Fruit fly (Drosophila melanogaster) whole organism, prepupa: ENCODE data around the gene CG15155.

Experiments used
- Blimp-1 ChIP-seq: fragments of 200-800 bp; sonication (Bioruptor generic); optimal IDR thresholded peaks from 3 replicates; lab custom pipeline; 2017; ENCODE audit warnings: missing biosample characterization, missing genetic modification characterization, mild to moderate bottlenecking, moderate library complexity, missing genetic modification reagents
- CG10631 ChIP-seq: fragments of 200-800 bp; sonication (Bioruptor generic); optimal IDR thresholded peaks from 2 replicates; lab custom pipeline; 2016; ENCODE audit warnings: missing biosample characterization, missing genetic modification characterization
- CG10669 ChIP-seq: fragments of 200-800 bp; sonication (Bioruptor generic); optimal IDR thresholded peaks from 3 replicates; lab custom pipeline; 2018; ENCODE audit warnings: missing biosample characterization, mild to moderate bottlenecking, missing genetic modification characterization, moderate library complexity
- CG11294 ChIP-seq: fragments of 200-800 bp; sonication (Bioruptor generic); IDR thresholded peaks from 2 replicates; pipeline ENCODE4 v1.3.6; 2022; ENCODE audit warnings: missing biosample characterization, missing genetic modification characterization
- CG11902 ChIP-seq: fragments of 200-800 bp; sonication (Bioruptor generic); optimal IDR thresholded peaks from 3 replicates; lab custom pipeline; 2016; ENCODE audit warnings: missing biosample characterization, missing genetic modification characterization
- CG15336 ChIP-seq: fragments of 200-800 bp; sonication (Bioruptor generic); IDR thresholded peaks from 2 replicates; pipeline ENCODE4 v1.3.6; 2022; ENCODE audit warnings: missing biosample characterization, missing genetic modification characterization
- CG1621 ChIP-seq: fragments of 200-800 bp; sonication (Bioruptor generic); optimal IDR thresholded peaks from 3 replicates; lab custom pipeline; 2018; ENCODE audit warnings: missing biosample characterization, mild to moderate bottlenecking, missing genetic modification characterization
- CG16779 ChIP-seq: fragments of 200-800 bp; sonication (Bioruptor generic); optimal IDR thresholded peaks from 3 replicates; lab custom pipeline; 2017; ENCODE audit warnings: missing biosample characterization, mild to moderate bottlenecking, missing genetic modification characterization
- CG31627 ChIP-seq: fragments of 200-800 bp; sonication (Bioruptor generic); optimal IDR thresholded peaks from 3 replicates; lab custom pipeline; 2016; ENCODE audit warnings: missing biosample characterization, missing genetic modification characterization
- CG32006 ChIP-seq: fragments of 200-800 bp; sonication (Bioruptor generic); optimal IDR thresholded peaks from 3 replicates; lab custom pipeline; 2017; ENCODE audit warnings: missing biosample characterization, mild to moderate bottlenecking, missing genetic modification characterization
- CG34406 ChIP-seq: fragments of 200-800 bp; sonication (Bioruptor generic); optimal IDR thresholded peaks from 3 replicates; lab custom pipeline; 2016; ENCODE audit warnings: missing biosample characterization, missing genetic modification characterization
- CG4318 ChIP-seq: fragments of 200-800 bp; sonication (Bioruptor generic); optimal IDR thresholded peaks from 3 replicates; lab custom pipeline; 2017; ENCODE audit warnings: missing biosample characterization, mild to moderate bottlenecking, missing genetic modification characterization
- CG6163 ChIP-seq: fragments of 200-800 bp; sonication (Bioruptor generic); IDR thresholded peaks from 3 replicates; pipeline ENCODE4 v1.3.6; 2022; ENCODE audit warnings: missing biosample characterization, missing genetic modification characterization
- CG6276 ChIP-seq: fragments of 200-800 bp; sonication (Bioruptor generic); optimal IDR thresholded peaks from 2 replicates; lab custom pipeline; 2017; ENCODE audit warnings: missing biosample characterization, mild to moderate bottlenecking, missing genetic modification characterization
- CG6808 ChIP-seq: fragments of 200-800 bp; sonication (Bioruptor generic); optimal IDR thresholded peaks from 3 replicates; lab custom pipeline; 2017; ENCODE audit warnings: missing biosample characterization, missing genetic modification characterization, mild to moderate bottlenecking, moderate library complexity, missing genetic modification reagents
- CG8119 ChIP-seq: fragments of 200-800 bp; sonication (Bioruptor generic); IDR thresholded peaks from 3 replicates; pipeline ENCODE4 v1.3.6; 2022; ENCODE audit warnings: missing biosample characterization, missing genetic modification characterization
- CG9139 ChIP-seq: fragments of 200-800 bp; sonication (Bioruptor generic); optimal IDR thresholded peaks from 3 replicates; lab custom pipeline; 2017; ENCODE audit warnings: missing biosample characterization, mild to moderate bottlenecking, missing genetic modification characterization
- Eip78C ChIP-seq: fragments of 200-800 bp; sonication (Bioruptor generic); peaks from one replicate; lab custom pipeline; 2016; ENCODE audit warnings: missing biosample characterization, missing genetic modification characterization
- Eip93F ChIP-seq: fragments of 200-800 bp; sonication (Bioruptor generic); optimal IDR thresholded peaks from 2 replicates; lab custom pipeline; 2016; ENCODE audit warnings: missing biosample characterization, mild to moderate bottlenecking, missing genetic modification characterization
- Ets21C ChIP-seq: fragments of 200-800 bp; sonication (Bioruptor generic); optimal IDR thresholded peaks from 3 replicates; lab custom pipeline; 2016; ENCODE audit warnings: missing biosample characterization, missing genetic modification characterization
- Ets96B ChIP-seq: fragments of 200-800 bp; optimal IDR thresholded peaks from 2 replicates; lab custom pipeline; 2019; ENCODE audit warnings: missing biosample characterization, mild to moderate bottlenecking, missing genetic modification characterization, moderate library complexity
- Gug ChIP-seq: fragments of 200-800 bp; sonication (Bioruptor generic); IDR thresholded peaks from 2 replicates; pipeline ENCODE4 v1.3.6; 2022; ENCODE audit warnings: missing biosample characterization, missing genetic modification characterization
- Hr38 ChIP-seq: sonication (Bioruptor generic); optimal IDR thresholded peaks from 2 replicates; lab custom pipeline; 2016; ENCODE audit warnings: missing biosample characterization, missing genetic modification characterization
- Hr4 ChIP-seq: fragments of 200-800 bp; sonication (Bioruptor generic); optimal IDR thresholded peaks from 3 replicates; lab custom pipeline; 2016; ENCODE audit warnings: missing biosample characterization, missing genetic modification characterization
- Lpt ChIP-seq: fragments of 200-800 bp; sonication (Bioruptor generic); optimal IDR thresholded peaks from 3 replicates; lab custom pipeline; 2016; ENCODE audit warnings: missing biosample characterization, missing genetic modification characterization
- Met ChIP-seq: fragments of 200-800 bp; sonication (Bioruptor generic); optimal IDR thresholded peaks from 3 replicates; lab custom pipeline; 2016; ENCODE audit warnings: missing biosample characterization, missing genetic modification characterization
- OdsH ChIP-seq: fragments of 200-800 bp; sonication (Bioruptor generic); optimal IDR thresholded peaks from 3 replicates; lab custom pipeline; 2016; ENCODE audit warnings: missing biosample characterization, missing genetic modification characterization
- Sox102F ChIP-seq: fragments of 200-800 bp; sonication (Bioruptor generic); optimal IDR thresholded peaks from 2 replicates; lab custom pipeline; 2016; ENCODE audit warnings: missing biosample characterization, mild to moderate bottlenecking, missing genetic modification characterization
- achi ChIP-seq: fragments of 200-800 bp; sonication (Bioruptor generic); optimal IDR thresholded peaks from 3 replicates; lab custom pipeline; 2016; ENCODE audit warnings: missing biosample characterization, missing genetic modification characterization
- acj6 ChIP-seq: fragments of 200-800 bp; sonication (Bioruptor generic); optimal IDR thresholded peaks from 3 replicates; lab custom pipeline; 2016; ENCODE audit warnings: missing biosample characterization, missing genetic modification characterization
- dsx ChIP-seq: fragments of 200-800 bp; optimal IDR thresholded peaks from 3 replicates; lab custom pipeline; 2019; ENCODE audit warnings: missing biosample characterization, mild to moderate bottlenecking, missing genetic modification characterization, moderate library complexity; ENCODE audit not compliant: poor library complexity, severe bottlenecking
- eg ChIP-seq: fragments of 200-800 bp; sonication (Bioruptor generic); IDR thresholded peaks from 3 replicates; pipeline ENCODE4 v1.3.6; 2022; ENCODE audit warnings: missing biosample characterization, missing genetic modification characterization
- esn ChIP-seq: fragments of 200-800 bp; sonication (Bioruptor generic); optimal IDR thresholded peaks from 2 replicates; lab custom pipeline; 2016; ENCODE audit warnings: missing biosample characterization, mild to moderate bottlenecking, missing genetic modification characterization, moderate library complexity
- fd59A ChIP-seq: fragments of 200-800 bp; sonication (Bioruptor generic); optimal IDR thresholded peaks from 2 replicates; lab custom pipeline; 2017; ENCODE audit warnings: missing biosample characterization, mild to moderate bottlenecking, missing genetic modification characterization, missing genetic modification reagents
- fd85E ChIP-seq: fragments of 200-800 bp; sonication (Bioruptor generic); optimal IDR thresholded peaks from 3 replicates; lab custom pipeline; 2016; ENCODE audit warnings: missing biosample characterization, missing genetic modification characterization
- fkh ChIP-seq: fragments of 200-800 bp; sonication (Bioruptor generic); optimal IDR thresholded peaks from 3 replicates; lab custom pipeline; 2017; ENCODE audit warnings: missing biosample characterization, mild to moderate bottlenecking, missing genetic modification characterization, moderate library complexity
- net ChIP-seq: fragments of 200-800 bp; sonication (Bioruptor generic); optimal IDR thresholded peaks from 3 replicates; lab custom pipeline; 2016; ENCODE audit warnings: missing biosample characterization, missing genetic modification characterization
- pdm3 ChIP-seq: fragments of 200-800 bp; sonication (Bioruptor generic); optimal IDR thresholded peaks from 3 replicates; lab custom pipeline; 2016; ENCODE audit warnings: missing biosample characterization, missing genetic modification characterization
- salr ChIP-seq, 2 experiments: fragments of 200-800 bp; sonication (Bioruptor generic); optimal IDR thresholded peaks; 3 replicates each; lab custom pipeline; 2016 to 2018; ENCODE audit warnings: missing biosample characterization in 2 of 2, missing genetic modification characterization in 2 of 2, mild to moderate bottlenecking in 1 of 2
- spab ChIP-seq: fragments of 200-800 bp; sonication (Bioruptor generic); optimal IDR thresholded peaks from 2 replicates; lab custom pipeline; 2017; ENCODE audit warnings: missing biosample characterization, mild to moderate bottlenecking, missing genetic modification characterization, missing genetic modification reagents
- ss ChIP-seq, 2 experiments: fragments of 200-800 bp; sonication (Bioruptor generic); optimal IDR thresholded peaks; 2 replicates in 1 of 2; 3 replicates in 1 of 2; lab custom pipeline; 2017 to 2018; ENCODE audit warnings: mild to moderate bottlenecking in 2 of 2, missing biosample characterization in 2 of 2, missing genetic modification characterization in 2 of 2, moderate library complexity in 1 of 2
- topi ChIP-seq: fragments of 200-800 bp; sonication (Bioruptor generic); optimal IDR thresholded peaks from 3 replicates; lab custom pipeline; 2016; ENCODE audit warnings: missing biosample characterization, missing genetic modification characterization
- vri ChIP-seq: fragments of 200-800 bp; sonication (Bioruptor generic); optimal IDR thresholded peaks from 3 replicates; lab custom pipeline; 2016; ENCODE audit warnings: missing biosample characterization, mild to moderate bottlenecking, missing genetic modification characterization

Gene CG15155

DNA sequence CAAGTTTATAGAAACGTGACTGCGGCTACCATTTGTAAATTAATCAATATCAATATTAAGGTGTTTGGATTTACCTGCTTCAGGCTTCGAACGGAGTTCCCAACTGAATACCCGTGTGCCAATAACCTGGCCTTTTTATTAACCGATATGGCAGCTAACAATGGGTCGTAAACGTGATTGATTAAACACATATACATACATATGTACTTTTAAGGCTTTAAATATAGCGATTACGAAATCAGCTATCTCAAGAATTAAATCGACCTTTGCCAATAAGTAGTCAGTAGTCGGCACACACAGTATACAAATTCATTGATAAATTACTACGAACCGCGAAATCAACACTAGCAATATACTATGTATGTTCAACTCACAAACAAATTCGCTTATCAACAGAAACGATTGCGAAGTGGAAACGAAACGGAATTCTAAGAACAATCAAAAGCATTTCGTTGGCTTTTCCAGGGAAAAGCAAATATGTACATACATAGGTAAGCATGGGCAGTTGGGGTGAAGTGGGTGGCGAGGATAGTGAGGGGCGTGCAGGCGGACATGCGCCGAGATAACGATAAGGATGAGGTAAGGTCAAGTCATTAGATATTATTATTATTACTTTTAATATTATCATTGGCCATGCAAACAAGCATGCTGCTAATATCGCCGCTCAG, 6.0 kb upstream of the CG15155 start (continued):
- TF ChIP-seq CG32006 (no peak), CG6276 (peak; percentile 4), Eip93F (GFP tag; lab: Kevin White, UChicago) (peak; percentile 45), topi (GFP tag; lab: Kevin White, UChicago) (no peak), CG34406 (GFP tag; lab: Kevin White, UChicago) (no peak), fkh (GFP tag; lab: Kevin White, UChicago) (peak; percentile 97), CG31627 (GFP tag; lab: Kevin White, UChicago) (no peak), CG16779 (tag; lab: Kevin White, UChicago) (peak; percentile 54)
- TF ChIP-seq, all 60 proteins: peak for 14

DNA sequence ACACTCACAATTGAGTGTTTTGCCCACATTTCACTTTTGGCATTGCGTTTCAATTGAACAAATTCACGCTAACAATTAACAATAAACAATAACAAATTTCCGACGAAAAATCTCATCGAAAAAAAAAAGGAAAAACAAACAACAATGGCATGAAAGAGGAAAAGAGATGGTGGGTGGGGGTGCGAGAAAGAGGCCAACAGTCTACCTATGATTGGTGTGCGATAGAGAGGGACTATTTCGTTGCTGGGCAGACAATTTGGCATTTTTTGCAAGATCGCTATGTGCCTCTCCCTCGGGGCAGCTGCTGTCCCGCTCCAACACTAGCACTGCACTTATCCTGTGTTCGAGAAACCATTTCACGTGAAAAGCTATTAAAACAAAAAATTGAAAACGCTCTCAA, 4.7 kb upstream of the CG15155 start:
- TF ChIP-seq esn (GFP tag; lab: Kevin White, UChicago) = no peak
- no peak for TF ChIP-seq CG8119 (GFP tag; lab: Robert Waterston, UW)
- no peak for TF ChIP-seq topi (GFP tag; lab: Kevin White, UChicago)
- TF ChIP-seq acj6 (GFP tag; lab: Kevin White, UChicago) = no peak
- TF ChIP-seq Lpt (GFP tag; lab: Kevin White, UChicago) = no peak
- TF ChIP-seq CG9139 (GFP tag; lab: Kevin White, UChicago) = no peak
- TF ChIP-seq CG6808 (GFP tag; lab: Kevin White, UChicago) = no peak
- no peak for TF ChIP-seq Ets96B (tag; lab: Kevin White, UChicago)
- no peak for TF ChIP-seq CG11902 (GFP tag; lab: Kevin White, UChicago)
- TF ChIP-seq Met (GFP tag; lab: Kevin White, UChicago) = no peak
- no peak for TF ChIP-seq Eip93F (GFP tag; lab: Kevin White, UChicago)
- TF ChIP-seq CG15336 = no peak
- TF ChIP-seq CG10669 = no peak
- no peak for TF ChIP-seq eg (GFP tag; lab: Robert Waterston, UW)
- TF ChIP-seq CG6276 = no peak
- TF ChIP-seq Hr4 = no peak
- no peak for TF ChIP-seq CG1621 (tag; lab: Kevin White, UChicago)
- no peak for TF ChIP-seq fd85E (GFP tag; lab: Kevin White, UChicago)
- no peak for TF ChIP-seq CG6163 (GFP tag; lab: Robert Waterston, UW)
- no peak for TF ChIP-seq CG10631 (GFP tag; lab: Kevin White, UChicago)

DNA sequence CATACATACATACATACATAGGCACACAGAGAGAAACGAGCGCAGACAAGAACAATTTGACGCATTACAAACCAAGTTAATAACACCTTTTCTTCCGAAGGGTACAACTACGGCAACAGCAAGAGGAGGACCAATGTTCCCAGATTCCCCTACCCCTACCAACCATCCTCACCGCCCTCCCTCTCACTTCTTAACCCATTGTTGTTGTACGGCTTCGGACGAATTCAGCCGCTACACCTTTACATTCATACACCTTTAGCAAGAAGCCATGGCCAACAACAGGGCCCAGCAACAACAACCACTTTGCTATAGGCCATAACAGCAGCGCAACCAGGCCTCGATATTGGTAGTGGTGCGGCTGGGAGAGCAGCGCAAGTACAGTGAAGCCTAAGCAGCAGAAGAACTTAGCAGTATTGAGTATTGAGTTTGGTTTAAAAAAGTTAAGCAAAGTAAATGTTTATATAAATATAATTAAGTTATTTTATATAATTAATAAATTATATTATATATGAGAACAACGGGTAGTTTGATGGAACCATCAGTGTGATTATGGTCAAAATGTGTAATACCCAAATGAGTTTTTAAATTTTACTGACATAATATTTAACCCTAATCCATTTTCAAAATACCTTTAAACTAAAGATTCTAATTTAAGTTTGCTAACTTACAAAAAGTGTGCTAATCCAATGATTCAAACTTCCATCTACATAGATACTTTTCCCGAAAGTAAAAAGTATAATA, 4.1 kb upstream of the CG15155 start:
- peak; percentile 8 to 23 for TF ChIP-seq ss (GFP tag; optimal IDR thresholded peaks at IDR 0.05; lab: Kevin White, UChicago)
- TF ChIP-seq achi (GFP tag; lab: Kevin White, UChicago) = peak; percentile 49
- peak; percentile 5 for TF ChIP-seq vri (GFP tag; lab: Kevin White, UChicago)
- TF ChIP-seq CG8119 (GFP tag; lab: Robert Waterston, UW) = peak; percentile 42; the same call in 1 of the 3 replicates
- TF ChIP-seq salr (GFP tag; optimal IDR thresholded peaks at IDR 0.05; lab: Kevin White, UChicago) = peak in 1 of 2 experiments; percentile 34
- TF ChIP-seq pdm3 (GFP tag; lab: Kevin White, UChicago) = peak; percentile 22
- TF ChIP-seq CG16779 (tag; lab: Kevin White, UChicago) = no peak
- peak; percentile 9 for TF ChIP-seq CG11902 (GFP tag; lab: Kevin White, UChicago)
- TF ChIP-seq fd59A (GFP tag; lab: Kevin White, UChicago) = peak; percentile 18
- no peak for TF ChIP-seq fd85E (GFP tag; lab: Kevin White, UChicago)
- 0 out of 2 replicates have a peak, but pooled peaks have one; percentile 6 for TF ChIP-seq CG11294 (GFP tag; lab: Robert Waterston, UW)
- TF ChIP-seq CG6163 (GFP tag; lab: Robert Waterston, UW) = peak; percentile 67
- peak; percentile 45 for TF ChIP-seq CG31627 (GFP tag; lab: Kevin White, UChicago)
- TF ChIP-seq OdsH = peak; percentile 47
- TF ChIP-seq net (GFP tag; lab: Kevin White, UChicago) = no peak
- peak; percentile 62 for TF ChIP-seq dsx (GFP tag; lab: Kevin White, UChicago)
- peak; percentile 28 for TF ChIP-seq Ets21C (GFP tag; lab: Kevin White, UChicago)
- no peak for TF ChIP-seq CG6808 (GFP tag; lab: Kevin White, UChicago)
- TF ChIP-seq esn (GFP tag; lab: Kevin White, UChicago) = peak; percentile 26
- TF ChIP-seq topi (GFP tag; lab: Kevin White, UChicago) = peak; percentile 38
- TF ChIP-seq Sox102F = peak; percentile 44
- TF ChIP-seq Gug = peak; percentile 37; the same call in 1 of the 2 replicates
- peak; percentile 86 for TF ChIP-seq Eip78C (GFP tag; lab: Kevin White, UChicago)
- TF ChIP-seq Lpt (GFP tag; lab: Kevin White, UChicago) = peak; percentile 53
- TF ChIP-seq CG4318 (GFP tag; lab: Kevin White, UChicago) = no peak
- TF ChIP-seq CG9139 (GFP tag; lab: Kevin White, UChicago) = no peak
- no peak for TF ChIP-seq Blimp-1
- TF ChIP-seq Hr38 (GFP tag; lab: Kevin White, UChicago) = no peak
- TF ChIP-seq spab (GFP tag; lab: Kevin White, UChicago) = peak; percentile 5
- TF ChIP-seq Eip93F (GFP tag; lab: Kevin White, UChicago) = peak; percentile 15
